Worm (Caenorhabditis elegans) whole organism, L1 larva: ENCODE measurements around the gene mvb-12.

Experiments used
- C34B4.2 ChIP-seq: sonication (generic microtip); optimal IDR thresholded peaks from 2 replicates; lab custom pipeline; 2017; ENCODE audit warnings: mild to moderate bottlenecking, missing genetic modification characterization, missing compliant biosample characterization
- aha-1 ChIP-seq: fragments of 150-350 bp; optimal IDR thresholded peaks from 2 replicates; lab custom pipeline; 2014; ENCODE audit warnings: missing biosample characterization, missing genetic modification characterization
- aly-2 ChIP-seq: fragments of 150-350 bp; optimal IDR thresholded peaks from 2 replicates; lab custom pipeline; 2014; ENCODE audit warnings: missing biosample characterization, missing genetic modification characterization
- blmp-1 ChIP-seq: fragments of 150-350 bp; optimal IDR thresholded peaks from 2 replicates; lab custom pipeline; 2014; ENCODE audit warnings: missing biosample characterization, missing genetic modification characterization
- ceh-88 ChIP-seq: fragments of 200-800 bp; sonication (Bioruptor generic); IDR thresholded peaks from 2 replicates; pipeline ENCODE4 v1.3.6; 2022; ENCODE audit warnings: missing genetic modification characterization, missing compliant biosample characterization
- dpl-1 ChIP-seq, 3 experiments: fragments of 150-350 bp in 2 of 3; sonication (generic microtip) in 1 of 3; optimal IDR thresholded peaks; 2 replicates each; lab custom pipeline; 2014 to 2017; ENCODE audit warnings: missing biosample characterization in 3 of 3, missing genetic modification characterization in 3 of 3, missing genetic modification reagents in 3 of 3
- dsc-1 ChIP-seq: sonication (generic microtip); optimal IDR thresholded peaks from 2 replicates; lab custom pipeline; 2016; ENCODE audit warnings: mild to moderate bottlenecking, missing genetic modification characterization, missing compliant biosample characterization
- efl-1 ChIP-seq, 4 experiments: fragments of 150-350 bp; optimal IDR thresholded peaks in 3 of 4; peaks in 1 of 4; 1 replicate in 1 of 4; 2 replicates in 3 of 4; lab custom pipeline; 2014; ENCODE audit warnings: missing biosample characterization in 2 of 4, missing genetic modification characterization in 2 of 4, missing genetic modification reagents in 2 of 4
- efl-3 ChIP-seq: fragments of 200-800 bp; sonication (Bioruptor generic); optimal IDR thresholded peaks from 2 replicates; lab custom pipeline; 2018; ENCODE audit warnings: mild to moderate bottlenecking, missing genetic modification characterization, missing compliant biosample characterization
- elt-3 ChIP-seq, 6 experiments: fragments of 150-350 bp in 1 of 6; sonication (generic microtip); optimal IDR thresholded peaks; 2 replicates each; lab custom pipeline; 2017 to 2018; ENCODE audit warnings: missing biosample characterization in 6 of 6, missing genetic modification characterization in 6 of 6, inconsistent platforms in 1 of 6
- ets-5 ChIP-seq: fragments of 200-800 bp; sonication (Bioruptor generic); IDR thresholded peaks from 2 replicates; pipeline ENCODE4 v1.3.6; 2022; ENCODE audit warnings: missing genetic modification characterization, missing compliant biosample characterization
- fkh-10 ChIP-seq: sonication (generic microtip); optimal IDR thresholded peaks from 2 replicates; lab custom pipeline; 2017; ENCODE audit warnings: missing biosample characterization, missing genetic modification reagents, missing genetic modification characterization
- fos-1 ChIP-seq: fragments of 150-350 bp; optimal IDR thresholded peaks from 2 replicates; lab custom pipeline; 2014; ENCODE audit warnings: missing biosample characterization, missing genetic modification characterization
- grh-1 ChIP-seq: fragments of 200-800 bp; sonication (Bioruptor generic); IDR thresholded peaks from 2 replicates; pipeline ENCODE4 v1.3.6; 2022; ENCODE audit warnings: missing genetic modification reagents, missing genetic modification characterization, missing compliant biosample characterization
- hpl-2 ChIP-seq: fragments of 150-350 bp; optimal IDR thresholded peaks from 2 replicates; lab custom pipeline; 2014; ENCODE audit warnings: missing biosample characterization, missing genetic modification reagents, missing genetic modification characterization
- jun-1 ChIP-seq: fragments of 150-350 bp; optimal IDR thresholded peaks from 2 replicates; lab custom pipeline; 2014; ENCODE audit warnings: missing biosample characterization, missing genetic modification reagents, missing genetic modification characterization
- lin-14 ChIP-seq: fragments of 200-800 bp; sonication (Bioruptor generic); optimal IDR thresholded peaks from 2 replicates; lab custom pipeline; 2018; ENCODE audit warnings: mild to moderate bottlenecking, missing genetic modification characterization, moderate library complexity, missing compliant biosample characterization
- lin-35 ChIP-seq, 2 experiments: fragments of 150-350 bp; optimal IDR thresholded peaks; 2 replicates each; lab custom pipeline; 2014; ENCODE audit warnings: missing biosample characterization in 2 of 2, missing genetic modification characterization in 2 of 2, missing genetic modification reagents in 2 of 2
- lir-3 ChIP-seq: sonication (generic microtip); optimal IDR thresholded peaks from 2 replicates; lab custom pipeline; 2016; ENCODE audit warnings: mild to moderate bottlenecking, missing genetic modification characterization, moderate library complexity, missing compliant biosample characterization; ENCODE audit not compliant: poor library complexity
- mdl-1 ChIP-seq, 2 experiments: fragments of 150-350 bp; optimal IDR thresholded peaks; 2 replicates each; lab custom pipeline; 2014 to 2017; ENCODE audit warnings: missing biosample characterization in 2 of 2, missing genetic modification characterization in 2 of 2, inconsistent platforms in 1 of 2
- mef-2 ChIP-seq: fragments of 150-350 bp; optimal IDR thresholded peaks from 2 replicates; lab custom pipeline; 2014; ENCODE audit warnings: missing biosample characterization, missing genetic modification characterization
- mep-1 ChIP-seq: fragments of 150-350 bp; optimal IDR thresholded peaks from 2 replicates; lab custom pipeline; 2014; ENCODE audit warnings: missing biosample characterization, missing genetic modification characterization
- nhr-12 ChIP-seq: sonication (generic microtip); optimal IDR thresholded peaks from 2 replicates; lab custom pipeline; 2017; ENCODE audit warnings: missing biosample characterization, missing genetic modification characterization
- nhr-20 ChIP-seq: sonication (generic microtip); optimal IDR thresholded peaks from 2 replicates; lab custom pipeline; 2016; ENCODE audit warnings: mild to moderate bottlenecking, missing genetic modification characterization, missing compliant biosample characterization
- nhr-28 ChIP-seq: fragments of 150-350 bp; optimal IDR thresholded peaks from 2 replicates; lab custom pipeline; 2014; ENCODE audit warnings: missing biosample characterization, missing genetic modification characterization
- nhr-47 ChIP-seq: sonication (generic microtip); optimal IDR thresholded peaks from 2 replicates; lab custom pipeline; 2016; ENCODE audit warnings: mild to moderate bottlenecking, missing genetic modification characterization, moderate library complexity, missing compliant biosample characterization
- nhr-71 ChIP-seq: sonication (generic microtip); optimal IDR thresholded peaks from 2 replicates; lab custom pipeline; 2016; ENCODE audit warnings: mild to moderate bottlenecking, missing genetic modification characterization, moderate library complexity, missing compliant biosample characterization
- nhr-76 ChIP-seq: sonication (generic microtip); optimal IDR thresholded peaks from 2 replicates; lab custom pipeline; 2017; ENCODE audit warnings: missing biosample characterization, missing genetic modification characterization
- nhr-84 ChIP-seq: sonication (generic microtip); optimal IDR thresholded peaks from 2 replicates; lab custom pipeline; 2017; ENCODE audit warnings: missing biosample characterization, missing genetic modification characterization
- nhr-85 ChIP-seq: sonication (generic microtip); peaks from one replicate; lab custom pipeline; 2016; ENCODE audit warnings: missing genetic modification characterization, inconsistent platforms, missing compliant biosample characterization
- pag-3 ChIP-seq: sonication (generic microtip); optimal IDR thresholded peaks from 2 replicates; lab custom pipeline; 2017; ENCODE audit warnings: missing genetic modification characterization, mild to moderate bottlenecking, missing compliant biosample characterization, antibody characterized with exemption, borderline replicate concordance; ENCODE audit not compliant: insufficient read depth
- rnt-1 ChIP-seq: sonication (generic microtip); optimal IDR thresholded peaks from 2 replicates; lab custom pipeline; 2016; ENCODE audit warnings: mild to moderate bottlenecking, missing genetic modification characterization, moderate library complexity, missing compliant biosample characterization
- skn-1 ChIP-seq: fragments of 150-350 bp; optimal IDR thresholded peaks from 2 replicates; lab custom pipeline; 2014; ENCODE audit warnings: missing biosample characterization, missing genetic modification characterization
- snu-23 ChIP-seq: sonication (generic microtip); optimal IDR thresholded peaks from 2 replicates; lab custom pipeline; 2016; ENCODE audit warnings: missing genetic modification characterization, missing compliant biosample characterization
- sox-4 ChIP-seq: sonication (generic microtip); optimal IDR thresholded peaks from 2 replicates; lab custom pipeline; 2016; ENCODE audit warnings: missing genetic modification characterization, missing compliant biosample characterization
- swsn-7 ChIP-seq: sonication (generic microtip); optimal IDR thresholded peaks from 2 replicates; lab custom pipeline; 2016; ENCODE audit warnings: missing genetic modification characterization, missing compliant biosample characterization
- tbx-2 ChIP-seq: sonication (generic microtip); optimal IDR thresholded peaks from 2 replicates; lab custom pipeline; 2016; ENCODE audit warnings: missing genetic modification characterization, missing compliant biosample characterization
- tlp-1 ChIP-seq: fragments of 150-350 bp; optimal IDR thresholded peaks from 2 replicates; lab custom pipeline; 2014; ENCODE audit warnings: missing biosample characterization, missing genetic modification characterization
- unc-30 ChIP-seq: sonication (generic microtip); optimal IDR thresholded peaks from 2 replicates; lab custom pipeline; 2017; ENCODE audit warnings: missing biosample characterization, missing genetic modification characterization
- unc-62 ChIP-seq: fragments of 150-350 bp; optimal IDR thresholded peaks from 2 replicates; lab custom pipeline; 2014; ENCODE audit warnings: missing biosample characterization, missing genetic modification reagents, missing genetic modification characterization
- unc-98 ChIP-seq: fragments of 200-800 bp; sonication (Bioruptor generic); IDR thresholded peaks from 2 replicates; pipeline ENCODE4 v1.3.6; 2022; ENCODE audit warnings: missing genetic modification characterization, missing compliant biosample characterization
- vab-15 ChIP-seq: sonication (generic microtip); optimal IDR thresholded peaks from 2 replicates; lab custom pipeline; 2017; ENCODE audit warnings: missing genotype, mild to moderate bottlenecking, missing genetic modification characterization, missing compliant biosample characterization
- xbp-1 ChIP-seq: sonication (generic microtip); optimal IDR thresholded peaks from 2 replicates; lab custom pipeline; 2016; ENCODE audit warnings: missing genetic modification characterization, missing compliant biosample characterization
- zag-1 ChIP-seq: fragments of 150-350 bp; optimal IDR thresholded peaks from 2 replicates; lab custom pipeline; 2014; ENCODE audit warnings: missing biosample characterization, missing genetic modification characterization
- ztf-4 ChIP-seq: fragments of 150-350 bp; optimal IDR thresholded peaks from 2 replicates; lab custom pipeline; 2014; ENCODE audit warnings: missing biosample characterization, missing genetic modification characterization

Gene mvb-12

DNA sequence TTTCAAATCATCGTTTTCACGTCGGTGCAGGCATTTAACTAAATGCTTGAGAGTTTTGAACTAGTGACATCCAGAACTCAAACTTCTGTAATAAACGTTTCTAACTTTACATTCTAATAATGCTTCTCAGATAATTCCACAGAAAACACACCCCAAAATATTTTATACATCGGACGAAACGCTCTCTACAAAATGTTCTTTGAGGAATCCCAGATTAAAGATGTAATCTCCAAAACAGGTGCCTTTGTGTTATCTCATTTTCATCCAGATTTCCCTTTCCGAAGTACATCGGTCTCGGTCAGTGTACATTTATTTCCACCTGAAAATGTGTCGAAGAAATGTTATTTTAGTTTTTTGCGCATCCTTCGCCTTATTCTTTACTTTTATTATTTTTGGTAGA lies 25.6 kb upstream of the mvb-12 start, which contains the start of gene C33H5.2:
TSS of gene C33H5.2 (plus strand) at position 301 of the 400 bp plus-strand sequence.
- no peak for TF ChIP-seq unc-30 (tag; lab: Kevin White, UChicago)
- TF ChIP-seq blmp-1 (tag; lab: Kevin White, UChicago), result peak; percentile 37

DNA sequence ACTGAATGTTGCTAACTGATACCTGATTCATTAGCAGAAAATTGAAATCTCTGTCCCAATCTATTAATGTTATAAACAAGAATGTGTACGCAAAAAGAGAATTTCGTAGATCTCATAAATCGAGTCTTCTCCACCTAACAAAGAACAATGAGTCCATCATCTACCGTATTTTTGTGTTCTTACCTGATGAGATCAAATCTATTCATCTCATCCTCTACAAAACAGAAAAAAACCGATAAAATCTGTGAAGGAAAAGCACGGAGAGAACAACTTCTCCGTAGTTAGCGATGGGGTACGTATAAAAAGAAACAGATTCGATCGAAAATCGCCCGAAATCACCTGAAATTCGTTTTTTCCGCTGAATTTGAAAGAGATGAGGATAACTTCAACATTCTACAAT lies 21.7 kb upstream of the mvb-12 start, which contains the start of gene C33H5.1:
TSS of gene C33H5.1 (plus strand) at position 330 of the 400 bp plus-strand sequence.
- no peak for TF ChIP-seq ztf-4 (tag; lab: Kevin White, UChicago)
- TF ChIP-seq efl-1 (optimal IDR thresholded peaks at IDR 0.05; lab: Kevin White, UChicago), result no peak
- TF ChIP-seq efl-1 (GFP tag; optimal IDR thresholded peaks at IDR 0.05 in 1 of 2; lab: Kevin White, UChicago), result peak in 1 of 2 experiments; percentile 53
- no peak for TF ChIP-seq C34B4.2
- TF ChIP-seq vab-15 (tag; lab: Kevin White, UChicago), result no peak
- no peak for TF ChIP-seq dpl-1 (GFP tag; optimal IDR thresholded peaks at IDR 0.05; lab: Kevin White, UChicago)
- TF ChIP-seq tlp-1 (tag; lab: Kevin White, UChicago), result no peak
- no peak for TF ChIP-seq fos-1 (tag; lab: Kevin White, UChicago)
- TF ChIP-seq grh-1 (GFP tag; lab: Robert Waterston, UW), result no peak
- peak; percentile 10 for TF ChIP-seq blmp-1 (tag; lab: Kevin White, UChicago)

DNA sequence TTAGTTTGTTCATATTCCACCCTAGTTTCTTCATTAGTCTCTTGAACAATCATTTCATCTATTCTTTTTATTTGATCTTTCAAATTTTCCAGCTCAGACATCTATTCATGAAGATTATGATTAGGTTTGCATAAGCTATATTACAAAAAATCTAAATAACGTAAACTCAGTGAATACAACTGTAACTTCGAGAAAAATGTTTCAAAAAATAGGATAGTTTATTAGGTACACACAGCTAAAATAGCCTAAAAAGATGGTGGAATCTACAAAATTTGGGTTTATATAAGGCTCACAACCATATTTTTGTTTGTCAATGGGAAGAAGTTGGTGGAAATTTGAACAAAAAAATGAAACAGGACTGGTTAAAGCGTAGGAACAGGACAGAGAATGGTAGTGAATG lies 17.6 kb upstream of the mvb-12 start, which contains the start of gene zgpa-1:
TSS of gene zgpa-1 (minus strand) at position 101 of the 400 bp plus-strand sequence.
- TF ChIP-seq rnt-1 (tag; lab: Kevin White, UChicago) (no peak), nhr-84 (tag; lab: Kevin White, UChicago) (no peak), ztf-4 (tag; lab: Kevin White, UChicago) (no peak)

- TF ChIP-seq fkh-10 (GFP tag; lab: Kevin White, UChicago) (peak; percentile 65), ceh-88 (GFP tag; lab: Robert Waterston, UW) (no peak), elt-3 (tag; optimal IDR thresholded peaks at IDR 0.05; lab: Kevin White, UChicago) (peak in 1 of 6 experiments; percentile 5), mef-2 (tag; lab: Kevin White, UChicago) (no peak), mdl-1 (tag; optimal IDR thresholded peaks at IDR 0.05; lab: Kevin White, UChicago) (peak in 1 of 2 experiments; percentile 82), unc-98 (GFP tag; lab: Robert Waterston, UW) (no peak), tbx-2 (tag; lab: Kevin White, UChicago) (peak; percentile 28), skn-1 (tag; lab: Kevin White, UChicago) (peak; percentile 21), aha-1 (tag; lab: Kevin White, UChicago) (no peak), unc-62 (GFP tag; lab: Kevin White, UChicago) (no peak), xbp-1 (tag; lab: Kevin White, UChicago) (peak; percentile 18), swsn-7 (peak; percentile 28), pag-3 (no peak), lin-14 (GFP tag; lab: Kevin White, UChicago) (peak; percentile 85), hpl-2 (no peak), dsc-1 (peak; percentile 12), aly-2 (no peak), sox-4 (no peak), nhr-71 (tag; lab: Kevin White, UChicago) (peak; percentile 75), lir-3 (no peak), dpl-1 (GFP tag; optimal IDR thresholded peaks at IDR 0.05; lab: Kevin White, UChicago) (peak; percentile 36 to 41 (median 36)), nhr-28 (no peak), snu-23 (GFP tag; lab: Kevin White, UChicago) (peak; percentile 70), mep-1 (peak; percentile 78), lin-35 (GFP tag; optimal IDR thresholded peaks at IDR 0.05; lab: Kevin White, UChicago) (peak; percentile 41 to 73), nhr-85 (tag; lab: Kevin White, UChicago) (peak; percentile 33), zag-1 (tag; lab: Kevin White, UChicago) (no peak), nhr-76 (tag; lab: Kevin White, UChicago) (no peak), jun-1 (tag; lab: Kevin White, UChicago) (no peak), ets-5 (no peak), nhr-12 (tag; lab: Kevin White, UChicago) (no peak), nhr-47 (tag; lab: Kevin White, UChicago) (peak; percentile 29), ztf-4 (tag; lab: Kevin White, UChicago) (no peak), efl-3 (GFP tag; lab: Kevin White, UChicago) (no peak), grh-1 (GFP tag; lab: Robert Waterston, UW) (no peak), nhr-20 (tag; lab: Kevin White, UChicago) (peak; percentile 73)
These were observed 14.6 kb upstream of the mvb-12 start, which contains the start of gene cdgs-1 for ce11 chrIV:7815683-7816183. TSS of gene cdgs-1 (minus strand) at chrIV:7815733.
